Worm (Caenorhabditis elegans): ENCODE results near the gene cdc-50.B.

cdc-50.B gene

ce11 chrIV:8813614-8814013 is 48.9 kb downstream of the cdc-50.B start, which contains the start of gene exc-5:
TSS of gene exc-5 (minus strand) at chrIV:8813670.
- TF ChIP-seq mxl-1 (tag; optimal IDR thresholded peaks at IDR 0.05) (no peak), chd-7 (tag; optimal IDR thresholded peaks at IDR 0.05) (no peak), madf-10 (tag; optimal IDR thresholded peaks at IDR 0.05) (no peak), Y53G8AR.9 (GFP tag; conservative IDR thresholded peaks at IDR 0.05) (no peak), rcor-1 (GFP tag; IDR thresholded peaks at IDR 0.05) (no peak), madf-3 (GFP tag; IDR thresholded peaks at IDR 0.05) (no peak), efl-1 (GFP tag; optimal IDR thresholded peaks at IDR 0.05) (no peak), ceh-58 (GFP tag; IDR thresholded peaks at IDR 0.05) (no peak), die-1 (tag; optimal IDR thresholded peaks at IDR 0.05) (no peak), mel-28 (tag; optimal IDR thresholded peaks at IDR 0.05; ENCODE audit: borderline replicate concordance) (no peak), nhr-80 (tag; optimal IDR thresholded peaks at IDR 0.05) (no peak), T07F8.4 (tag; optimal IDR thresholded peaks at IDR 0.05) (no peak), tlf-1 (GFP tag; optimal IDR thresholded peaks at IDR 0.05) (no peak)

- no peak for TF ChIP-seq ama-1 (optimal IDR thresholded peaks at IDR 0.05)
- TF ChIP-seq ama-1 (GFP tag; optimal IDR thresholded peaks at IDR 0.05) = no peak
- TF ChIP-seq snpc-3.4 (tag; optimal IDR thresholded peaks at IDR 0.05) = no peak
- no peak for TF ChIP-seq B0336.3 (GFP tag; IDR thresholded peaks at IDR 0.05)
- no peak for TF ChIP-seq rpc-1 (optimal IDR thresholded peaks at IDR 0.05)
- TF ChIP-seq rpc-1 (tag; optimal IDR thresholded peaks at IDR 0.05) = no peak
- TF ChIP-seq lsl-1 (GFP tag; optimal IDR thresholded peaks at IDR 0.05) = no peak
- no peak for TF ChIP-seq egl-44 (GFP tag; IDR thresholded peaks at IDR 0.05)
- no peak for TF ChIP-seq snpc-1.3 (tag; optimal IDR thresholded peaks at IDR 0.05; ENCODE audit: insufficient read depth)
- no peak for TF ChIP-seq somi-1 (GFP tag; optimal IDR thresholded peaks at IDR 0.05)
- no peak for TF ChIP-seq madf-8 (GFP tag; conservative IDR thresholded peaks at IDR 0.05)
- TF ChIP-seq F52B5.7 (tag; optimal IDR thresholded peaks at IDR 0.05) = no peak
- TF ChIP-seq F10E7.11 (tag; optimal IDR thresholded peaks at IDR 0.05) = no peak
Observed at ce11 chrIV:8815162-8815561, 50.5 kb downstream of the cdc-50.B start.

ce11 chrIV:8816029-8816428 is 51.4 kb downstream of the cdc-50.B start, which contains the start of gene grsp-2:
TSS of gene grsp-2 (plus strand) at chrIV:8816329.
- TF ChIP-seq dpl-1 (GFP tag; optimal IDR thresholded peaks at IDR 0.05) = no peak
- no peak for TF ChIP-seq athp-1 (tag; optimal IDR thresholded peaks at IDR 0.05)
- no peak for TF ChIP-seq attf-5 (GFP tag; optimal IDR thresholded peaks at IDR 0.05)
- TF ChIP-seq F57A8.1 (GFP tag; optimal IDR thresholded peaks at IDR 0.05) = no peak
- no peak for TF ChIP-seq tbp1 (GFP tag; optimal IDR thresholded peaks at IDR 0.05)
- TF ChIP-seq madf-8 (GFP tag; conservative IDR thresholded peaks at IDR 0.05) = no peak

ce11 chrIV:8816617-8817016 is 52.0 kb downstream of the cdc-50.B start:
- peak; percentile 86 for TF ChIP-seq egrh-3 (GFP tag; IDR thresholded peaks at IDR 0.05)
- no peak for TF ChIP-seq tbx-9 (tag; optimal IDR thresholded peaks at IDR 0.05; ENCODE audit: borderline replicate concordance)

Measured in whole organism, young adult.